ENCODE assay signal across 1 fruit fly cellular context in genomic region chr3L:9678994-9679393, dm6.
TF ChIP-seq lines count a peak whose summit lies in the region.

fry (minus strand) TSS chr3L:9679103.
CG16717 (plus strand) TSS chr3L:9679201.

TF ChIP-seq in whole organism, embryonic, 481 proteins besides CTCF, POLR2A, EP300 and RAD21 (continued from another document):
- TF ChIP-seq nau (GFP tag; optimal IDR thresholded peaks at IDR 0.05; lab: Kevin White, UChicago) (no peak), Max (GFP tag; optimal IDR thresholded peaks at IDR 0.05; lab: Kevin White, UChicago) (no peak), CG30403 (GFP tag; optimal IDR thresholded peaks at IDR 0.05; lab: Kevin White, UChicago) (no peak), ftz-f1 (GFP tag; optimal IDR thresholded peaks at IDR 0.05; lab: Kevin White, UChicago) (no peak), CG13775 (GFP tag; optimal IDR thresholded peaks at IDR 0.05; lab: Kevin White, UChicago) (no peak), CG9609 (GFP tag; optimal IDR thresholded peaks at IDR 0.05; lab: Kevin White, UChicago) (no peak), nerfin-1 (tag; optimal IDR thresholded peaks at IDR 0.05; lab: Kevin White, UChicago) (no peak), seq (GFP tag; IDR thresholded peaks at IDR 0.05; lab: Robert Waterston, UW) (no peak), dati (GFP tag; IDR thresholded peaks at IDR 0.05; lab: Robert Waterston, UW) (no peak), lab (GFP tag; optimal IDR thresholded peaks at IDR 0.05; lab: Kevin White, UChicago) (no peak), CG18011 (GFP tag; optimal IDR thresholded peaks at IDR 0.05; lab: Kevin White, UChicago) (no peak), CG13894 (tag; optimal IDR thresholded peaks at IDR 0.05; lab: Kevin White, UChicago) (no peak), sug (tag; optimal IDR thresholded peaks at IDR 0.05; lab: Kevin White, UChicago) (peak; percentile 30), YL-1 (GFP tag; optimal IDR thresholded peaks at IDR 0.05; lab: Kevin White, UChicago) (no peak), CG17385 (GFP tag; optimal IDR thresholded peaks at IDR 0.05; lab: Kevin White, UChicago) (peak; percentile 92), Doc2 (GFP tag; IDR thresholded peaks at IDR 0.05; lab: Robert Waterston, UW) (no peak), Stat92E (GFP tag; optimal IDR thresholded peaks at IDR 0.05; lab: Kevin White, UChicago) (no peak), Lhr (GFP tag; optimal IDR thresholded peaks at IDR 0.05; lab: Kevin White, UChicago) (no peak), aop (GFP tag; IDR thresholded peaks at IDR 0.05; lab: Robert Waterston, UW) (no peak), HmgD (GFP tag; optimal IDR thresholded peaks at IDR 0.05; lab: Kevin White, UChicago) (no peak), Rx (GFP tag; IDR thresholded peaks at IDR 0.05; lab: Robert Waterston, UW) (no peak), dm (GFP tag; optimal IDR thresholded peaks at IDR 0.05; lab: Kevin White, UChicago) (no peak), E2f2 (GFP tag; IDR thresholded peaks at IDR 0.05; lab: Robert Waterston, UW) (peak; percentile 16; the same call in 1 of the 2 replicates), CG9932 (GFP tag; IDR thresholded peaks at IDR 0.05; lab: Robert Waterston, UW) (no peak), Side (GFP tag; optimal IDR thresholded peaks at IDR 0.05; lab: Kevin White, UChicago) (no peak), Antp (GFP tag; optimal IDR thresholded peaks at IDR 0.05; lab: Kevin White, UChicago) (no peak), vnd (GFP tag; IDR thresholded peaks at IDR 0.05; lab: Robert Waterston, UW; ENCODE audit: partially characterized antibody) (no peak), Dref (GFP tag; IDR thresholded peaks at IDR 0.05; lab: Robert Waterston, UW) (peak; percentile 74), Ravus (GFP tag; IDR thresholded peaks at IDR 0.05; lab: Robert Waterston, UW) (no peak), CG8089 (GFP tag; optimal IDR thresholded peaks at IDR 0.05; lab: Kevin White, UChicago) (no peak), CG16813 (GFP tag; IDR thresholded peaks at IDR 0.05; lab: Robert Waterston, UW; ENCODE audit: partially characterized antibody) (peak; percentile 44; the same call in 1 of the 3 replicates), Bteb2 (GFP tag; optimal IDR thresholded peaks at IDR 0.05; lab: Kevin White, UChicago) (no peak), exex (tag; optimal IDR thresholded peaks at IDR 0.05; lab: Kevin White, UChicago) (peak; percentile 68), hb (GFP tag; IDR thresholded peaks at IDR 0.05; lab: Robert Waterston, UW; ENCODE audit: partially characterized antibody) (no peak), D19A (tag; optimal IDR thresholded peaks at IDR 0.05; lab: Kevin White, UChicago) (no peak), CG34224 (GFP tag; IDR thresholded peaks at IDR 0.05; lab: Robert Waterston, UW; ENCODE audit: partially characterized antibody) (peak; percentile 90), BtbVII (GFP tag; optimal IDR thresholded peaks at IDR 0.05; lab: Kevin White, UChicago) (peak; percentile 33), MESR4 (GFP tag; optimal IDR thresholded peaks at IDR 0.05; lab: Kevin White, UChicago) (peak; percentile 29), CG11560 (tag; IDR thresholded peaks at IDR 0.05; lab: Robert Waterston, UW) (no peak), Abd-B (GFP tag; optimal IDR thresholded peaks at IDR 0.05; lab: Kevin White, UChicago) (no peak), phol (tag; optimal IDR thresholded peaks at IDR 0.05; lab: Kevin White, UChicago) (peak; percentile 21), ato (GFP tag; IDR thresholded peaks at IDR 0.05; lab: Robert Waterston, UW; ENCODE audit: partially characterized antibody) (peak; percentile 36; the same call in 1 of the 2 replicates), caup (GFP tag; optimal IDR thresholded peaks at IDR 0.05; lab: Kevin White, UChicago; ENCODE audit: severe bottlenecking) (no peak), Dp (GFP tag; optimal IDR thresholded peaks at IDR 0.05; lab: Kevin White, UChicago) (peak; percentile 31), CG3407 (GFP tag; optimal IDR thresholded peaks at IDR 0.05; lab: Kevin White, UChicago) (no peak), ap (GFP tag; IDR thresholded peaks at IDR 0.05; lab: Robert Waterston, UW) (no peak), so (GFP tag; IDR thresholded peaks at IDR 0.05; lab: Robert Waterston, UW) (no peak), slou (GFP tag; optimal IDR thresholded peaks at IDR 0.05; lab: Kevin White, UChicago) (no peak), mirr (GFP tag; optimal IDR thresholded peaks at IDR 0.05; lab: Kevin White, UChicago) (peak; percentile 51), CG16863 (GFP tag; optimal IDR thresholded peaks at IDR 0.05; lab: Kevin White, UChicago) (no peak), CG4820 (GFP tag; optimal IDR thresholded peaks at IDR 0.05; lab: Kevin White, UChicago) (no peak), Ets65A (GFP tag; lab: Kevin White, UChicago) (no peak), CG17328 (GFP tag; IDR thresholded peaks at IDR 0.05; lab: Robert Waterston, UW) (no peak), nom (GFP tag; optimal IDR thresholded peaks at IDR 0.05; lab: Kevin White, UChicago) (no peak), E2f1 (GFP tag; IDR thresholded peaks at IDR 0.05; lab: Robert Waterston, UW) (no peak), trh (GFP tag; optimal IDR thresholded peaks at IDR 0.05; lab: Kevin White, UChicago) (no peak), Sox100B (GFP tag; optimal IDR thresholded peaks at IDR 0.05; lab: Kevin White, UChicago) (no peak), CG17912 (GFP tag; optimal IDR thresholded peaks at IDR 0.05; lab: Kevin White, UChicago) (no peak), CG16815 (GFP tag; optimal IDR thresholded peaks at IDR 0.05; lab: Kevin White, UChicago) (no peak), disco-r (GFP tag; optimal IDR thresholded peaks at IDR 0.05; lab: Kevin White, UChicago) (no peak), CG31224 (GFP tag; IDR thresholded peaks at IDR 0.05; lab: Robert Waterston, UW) (no peak), pum (GFP tag; optimal IDR thresholded peaks at IDR 0.05; lab: Kevin White, UChicago) (no peak), CG1602 (GFP tag; optimal IDR thresholded peaks at IDR 0.05; lab: Kevin White, UChicago) (no peak), Ssrp (tag; optimal IDR thresholded peaks at IDR 0.05; lab: Kevin White, UChicago) (no peak), Meics (GFP tag; optimal IDR thresholded peaks at IDR 0.05; lab: Kevin White, UChicago) (no peak), Xbp1 (GFP tag; optimal IDR thresholded peaks at IDR 0.05; lab: Kevin White, UChicago) (no peak), CG6791 (GFP tag; IDR thresholded peaks at IDR 0.05; lab: Robert Waterston, UW; ENCODE audit: partially characterized antibody) (peak; percentile 67), gro (GFP tag; optimal IDR thresholded peaks at IDR 0.05; lab: Kevin White, UChicago) (peak; percentile 13), CG11398 (GFP tag; optimal IDR thresholded peaks at IDR 0.05; lab: Kevin White, UChicago) (no peak), Kr (GFP tag; optimal IDR thresholded peaks at IDR 0.05; lab: Kevin White, UChicago) (no peak), ewg (GFP tag; optimal IDR thresholded peaks at IDR 0.05; lab: Kevin White, UChicago) (no peak), nerfin-2 (GFP tag; IDR thresholded peaks at IDR 0.05; lab: Robert Waterston, UW; ENCODE audit: partially characterized antibody) (no peak), CG30431 (GFP tag; optimal IDR thresholded peaks at IDR 0.05; lab: Kevin White, UChicago) (no peak), CG9876 (GFP tag; optimal IDR thresholded peaks at IDR 0.05; lab: Kevin White, UChicago) (no peak), fu2 (GFP tag; optimal IDR thresholded peaks at IDR 0.05; lab: Kevin White, UChicago) (no peak), CG2202 (tag; optimal IDR thresholded peaks at IDR 0.05; lab: Kevin White, UChicago) (no peak), MTF-1 (GFP tag; optimal IDR thresholded peaks at IDR 0.05; lab: Kevin White, UChicago; ENCODE audit: borderline replicate concordance) (no peak), Hand (GFP tag; optimal IDR thresholded peaks at IDR 0.05; lab: Kevin White, UChicago) (no peak), zfh2 (GFP tag; optimal IDR thresholded peaks at IDR 0.05; lab: Kevin White, UChicago) (no peak), CG8290 (GFP tag; optimal IDR thresholded peaks at IDR 0.05; lab: Kevin White, UChicago) (no peak), CG8290 (tag; optimal IDR thresholded peaks at IDR 0.05; lab: Kevin White, UChicago) (no peak), abd-A (tag; optimal IDR thresholded peaks at IDR 0.05; lab: Kevin White, UChicago) (no peak), usp (GFP tag; optimal IDR thresholded peaks at IDR 0.05; lab: Kevin White, UChicago) (no peak), CG7987 (GFP tag; optimal IDR thresholded peaks at IDR 0.05; lab: Kevin White, UChicago) (no peak), ci (GFP tag; IDR thresholded peaks at IDR 0.05; lab: Robert Waterston, UW) (no peak), unc-4 (GFP tag; IDR thresholded peaks at IDR 0.05; lab: Robert Waterston, UW; ENCODE audit: partially characterized antibody) (no peak), CG3838 (GFP tag; optimal IDR thresholded peaks at IDR 0.05; lab: Kevin White, UChicago) (no peak), CG10959 (GFP tag; IDR thresholded peaks at IDR 0.05; lab: Robert Waterston, UW) (no peak), B-H2 (GFP tag; optimal IDR thresholded peaks at IDR 0.05; lab: Kevin White, UChicago) (no peak), CG10321 (GFP tag; IDR thresholded peaks at IDR 0.05; lab: Robert Waterston, UW) (no peak), dimm (GFP tag; IDR thresholded peaks at IDR 0.05; lab: Robert Waterston, UW) (no peak), pho (GFP tag; optimal IDR thresholded peaks at IDR 0.05; lab: Kevin White, UChicago) (no peak), oc (tag; optimal IDR thresholded peaks at IDR 0.05; lab: Kevin White, UChicago) (no peak), ttk (GFP tag; IDR thresholded peaks at IDR 0.05; lab: Robert Waterston, UW) (no peak), tna (GFP tag; IDR thresholded peaks at IDR 0.05; lab: Robert Waterston, UW; ENCODE audit: partially characterized antibody) (no peak), MBD-R2 (GFP tag; IDR thresholded peaks at IDR 0.05; lab: Robert Waterston, UW) (peak; percentile 92), Jarid2 (GFP tag; optimal IDR thresholded peaks at IDR 0.05; lab: Kevin White, UChicago) (no peak), CG12744 (GFP tag; optimal IDR thresholded peaks at IDR 0.05; lab: Kevin White, UChicago) (no peak), CG2129 (GFP tag; IDR thresholded peaks at IDR 0.05; lab: Robert Waterston, UW; ENCODE audit: partially characterized antibody) (peak; percentile 25; the same call in 1 of the 2 replicates), gsb (GFP tag; IDR thresholded peaks at IDR 0.05; lab: Robert Waterston, UW) (no peak), CG12659 (GFP tag; optimal IDR thresholded peaks at IDR 0.05; lab: Kevin White, UChicago) (no peak), Hsf (GFP tag; optimal IDR thresholded peaks at IDR 0.05; lab: Kevin White, UChicago) (no peak), bigmax (GFP tag; optimal IDR thresholded peaks at IDR 0.05; lab: Kevin White, UChicago) (no peak), Mes4 (GFP tag; optimal IDR thresholded peaks at IDR 0.05; lab: Kevin White, UChicago) (no peak), toy (GFP tag; IDR thresholded peaks at IDR 0.05; lab: Robert Waterston, UW) (no peak)
